Worm (Caenorhabditis elegans) whole organism, L2 larva: ENCODE measurements around the gene T28A11.13.

ENCODE experiments used
- blmp-1 ChIP-seq: sonication (generic microtip); optimal IDR thresholded peaks from 2 replicates; lab custom pipeline; 2017; ENCODE audit warnings: missing genetic modification characterization, mild to moderate bottlenecking, missing compliant biosample characterization, antibody characterized with exemption, moderate library complexity; ENCODE audit not compliant: insufficient read depth
- ceh-82 ChIP-seq: fragments of 150-350 bp; optimal IDR thresholded peaks from 2 replicates; lab custom pipeline; 2014; ENCODE audit warnings: missing biosample characterization, missing genetic modification characterization
- elt-1 ChIP-seq: fragments of 150-350 bp; optimal IDR thresholded peaks from 2 replicates; lab custom pipeline; 2014; ENCODE audit warnings: missing biosample characterization, missing genetic modification characterization
- elt-3 ChIP-seq: sonication (generic microtip); optimal IDR thresholded peaks from 2 replicates; lab custom pipeline; 2017; ENCODE audit warnings: missing biosample characterization, missing genetic modification characterization
- lin-11 ChIP-seq: fragments of 150-350 bp; sonication (generic microtip); optimal IDR thresholded peaks from 2 replicates; lab custom pipeline; 2014; ENCODE audit warnings: missing biosample characterization, missing genetic modification characterization, inconsistent platforms, mixed read lengths
- nhr-11 ChIP-seq: fragments of 150-350 bp; optimal IDR thresholded peaks from 2 replicates; lab custom pipeline; 2014; ENCODE audit warnings: missing biosample characterization, missing genetic modification characterization
- nhr-237 ChIP-seq: fragments of 150-350 bp; optimal IDR thresholded peaks from 2 replicates; lab custom pipeline; 2014; ENCODE audit warnings: missing biosample characterization, missing genetic modification characterization
- nhr-6 ChIP-seq: fragments of 150-350 bp; optimal IDR thresholded peaks from 2 replicates; lab custom pipeline; 2014; ENCODE audit warnings: missing biosample characterization, missing genetic modification characterization
- snpc-4 ChIP-seq: fragments of 150-350 bp; optimal IDR thresholded peaks from 2 replicates; lab custom pipeline; 2014; ENCODE audit warnings: missing biosample characterization, missing genetic modification characterization
- unc-39 ChIP-seq: fragments of 150-350 bp; optimal IDR thresholded peaks from 2 replicates; lab custom pipeline; 2014; ENCODE audit warnings: missing biosample characterization, missing genetic modification characterization
- unc-62 ChIP-seq: fragments of 150-350 bp; optimal IDR thresholded peaks from 2 replicates; lab custom pipeline; 2014; ENCODE audit warnings: missing biosample characterization, missing genetic modification reagents, missing genetic modification characterization

ce11 chrV:3297764-3298163 is 47.7 kb upstream of the T28A11.13 start, which contains the start of gene srx-122:
- TF ChIP-seq blmp-1 (tag; lab: Kevin White, UChicago) (no peak), unc-39 (no peak), nhr-237 (no peak), lin-11 (tag; lab: Kevin White, UChicago) (no peak), elt-3 (no peak), unc-62 (no peak), nhr-6 (tag; lab: Kevin White, UChicago) (no peak), ceh-82 (tag; lab: Kevin White, UChicago) (no peak), nhr-11 (tag; lab: Kevin White, UChicago) (no peak), elt-1 (tag; lab: Kevin White, UChicago) (no peak), snpc-4 (tag; lab: Kevin White, UChicago) (no peak)
